Fruit fly (Drosophila melanogaster): ENCODE results near the gene frc.

Gene frc

dm6 chr3L:17379311-17379710, 53.7 kb downstream of the frc start, which contains the start of gene Cad74A (continued):
- TF ChIP-seq CG4328 (GFP tag; optimal IDR thresholded peaks at IDR 0.05) (no peak), gcm (GFP tag; optimal IDR thresholded peaks at IDR 0.05) (peak; percentile 37), ftz-f1 (GFP tag; optimal IDR thresholded peaks at IDR 0.05) (peak; percentile 37), CG2199 (GFP tag; IDR thresholded peaks at IDR 0.05) (no peak), cg (GFP tag; optimal IDR thresholded peaks at IDR 0.05) (peak; percentile 15), org-1 (GFP tag; optimal IDR thresholded peaks at IDR 0.05) (no peak), chinmo (GFP tag; IDR thresholded peaks at IDR 0.05; ENCODE audit: partially characterized antibody) (peak; percentile 97), unc-4 (GFP tag; IDR thresholded peaks at IDR 0.05; ENCODE audit: partially characterized antibody) (0 out of 2 replicates have a peak, but pooled peaks have one; percentile 15), oc (tag; optimal IDR thresholded peaks at IDR 0.05) (peak; percentile 9), lbe (GFP tag; optimal IDR thresholded peaks at IDR 0.05) (no peak), pan (optimal IDR thresholded peaks at IDR 0.05) (no peak), pan (GFP tag; optimal IDR thresholded peaks at IDR 0.05 in 1 of 2, IDR thresholded peaks at IDR 0.05 in 1 of 2) (peak in 1 of 2 experiments; percentile 15), ranshi (GFP tag; IDR thresholded peaks at IDR 0.05) (no peak), CG32532 (GFP tag; IDR thresholded peaks at IDR 0.05) (peak; percentile 52; the same call in 1 of the 2 replicates), vvl (GFP tag; IDR thresholded peaks at IDR 0.05) (peak; percentile 60; the same call in 1 of the 2 replicates), CG33213 (GFP tag; optimal IDR thresholded peaks at IDR 0.05) (no peak), HLHmδ (GFP tag; optimal IDR thresholded peaks at IDR 0.05) (peak; percentile 27), Bdp1 (GFP tag; optimal IDR thresholded peaks at IDR 0.05) (no peak), br (optimal IDR thresholded peaks at IDR 0.05) (no peak), Aef1 (GFP tag; IDR thresholded peaks at IDR 0.05) (peak; percentile 12; the same call in 1 of the 3 replicates), CG6175 (GFP tag; IDR thresholded peaks at IDR 0.05) (0 out of 3 replicates have a peak, but pooled peaks have one; percentile 44), CG8924 (tag; optimal IDR thresholded peaks at IDR 0.05) (peak; percentile 2), ato (GFP tag; IDR thresholded peaks at IDR 0.05; ENCODE audit: partially characterized antibody) (peak; percentile 49; the same call in 1 of the 2 replicates)
